Fruit fly (Drosophila melanogaster) whole organism, wandering third instar larva: ENCODE measurements around the gene Mondo.

Source experiments
- Abd-B ChIP-seq: fragments of >200 bp; optimal IDR thresholded peaks from 2 replicates; lab custom pipeline; 2017; ENCODE audit warnings: missing biosample characterization, missing genetic modification characterization
- Dfd ChIP-seq: fragments of >200 bp; optimal IDR thresholded peaks from 2 replicates; lab custom pipeline; 2017; ENCODE audit warnings: missing biosample characterization, missing genetic modification characterization
- OdsH ChIP-seq: fragments of 200-800 bp; sonication (Bioruptor generic); optimal IDR thresholded peaks from 2 replicates; lab custom pipeline; 2016; ENCODE audit warnings: missing biosample characterization, mild to moderate bottlenecking, missing genetic modification characterization
- Vsx2 ChIP-seq: fragments of 200-300, 225-300 bp; sonication (Bioruptor generic); optimal IDR thresholded peaks from 2 replicates; lab custom pipeline; 2018; ENCODE audit warnings: missing biosample characterization, missing genetic modification characterization; ENCODE audit not compliant: partially characterized antibody
- ey ChIP-seq: fragments of 200-800 bp; sonication (Bioruptor generic); optimal IDR thresholded peaks from 2 replicates; lab custom pipeline; 2016; ENCODE audit warnings: missing biosample characterization, missing genetic modification characterization
- foxo ChIP-seq, 2 experiments: fragments of 200-800 bp; sonication (Bioruptor generic); optimal IDR thresholded peaks; 2 replicates in 1 of 2; 3 replicates in 1 of 2; lab custom pipeline; 2016 to 2017; ENCODE audit warnings: missing biosample characterization in 2 of 2, missing genetic modification characterization in 2 of 2
- fru ChIP-seq: fragments of 200-800 bp; sonication (Bioruptor generic); optimal IDR thresholded peaks from 3 replicates; lab custom pipeline; 2016; ENCODE audit warnings: missing biosample characterization, mild to moderate bottlenecking, missing genetic modification characterization
- h ChIP-seq: fragments of 200-800 bp; sonication (Bioruptor generic); optimal IDR thresholded peaks from 3 replicates; lab custom pipeline; 2016; ENCODE audit warnings: missing biosample characterization, mild to moderate bottlenecking, missing genetic modification characterization
- usp ChIP-seq: fragments of >200 bp; optimal IDR thresholded peaks from 2 replicates; lab custom pipeline; 2017; ENCODE audit warnings: missing biosample characterization, missing genetic modification characterization

DNA sequence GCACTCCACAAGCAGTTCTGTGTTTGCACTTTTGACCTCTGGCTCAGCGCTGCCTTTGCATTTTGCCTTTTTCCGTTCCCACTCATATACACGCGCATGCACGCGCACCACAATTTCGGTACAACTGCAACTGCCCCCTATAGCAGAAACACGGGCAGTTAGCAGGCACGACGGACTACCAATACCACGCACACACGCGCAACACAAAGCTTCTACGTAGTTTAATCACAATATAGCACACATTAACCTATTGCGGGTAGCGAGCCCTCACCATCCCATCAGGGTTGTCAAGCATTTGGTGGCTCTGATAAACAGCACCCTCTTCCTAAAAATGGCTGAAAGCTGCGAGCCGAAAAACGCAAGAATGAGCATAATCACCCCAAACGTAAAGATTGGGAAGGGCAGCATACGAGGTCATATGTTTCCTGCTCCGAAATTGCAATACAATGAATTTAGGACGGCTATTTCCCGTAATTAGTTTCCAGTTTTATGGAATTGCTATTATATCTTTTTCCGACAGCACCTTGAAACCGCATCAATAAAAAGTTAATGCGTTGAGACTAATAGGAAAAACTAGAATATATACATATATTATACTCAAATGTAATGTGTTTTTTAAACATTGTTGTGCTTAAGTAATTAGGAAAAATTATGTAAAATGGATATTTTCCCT, at the start of gene Mondo:
- TF ChIP-seq Vsx2, result no peak
- no peak for TF ChIP-seq h (GFP tag; lab: Kevin White, UChicago)
- TF ChIP-seq Dfd (GFP tag; lab: Kevin White, UChicago), result no peak
- TF ChIP-seq OdsH (GFP tag; lab: Kevin White, UChicago), result no peak
- no peak for TF ChIP-seq usp
- TF ChIP-seq ey (GFP tag; lab: Kevin White, UChicago), result no peak
- no peak for TF ChIP-seq Abd-B
- TF ChIP-seq fru (GFP tag; lab: Kevin White, UChicago), result peak; percentile 0
- no peak for TF ChIP-seq foxo (GFP tag; optimal IDR thresholded peaks at IDR 0.05; lab: Kevin White, UChicago)
